Fruit fly (Drosophila melanogaster) whole organism, embryonic: Measurements from ENCODE around the gene BthD.

ENCODE experiments used
- Asciz ChIP-seq: fragments of 200-800 bp; sonication (Bioruptor generic); optimal IDR thresholded peaks from 2 replicates; lab custom pipeline; 2017; ENCODE audit warnings: missing biosample characterization, mild to moderate bottlenecking, missing genetic modification characterization, missing genetic modification reagents
- Bdp1 ChIP-seq: fragments of 200-800 bp; sonication (Bioruptor generic); optimal IDR thresholded peaks from 3 replicates; lab custom pipeline; 2016; ENCODE audit warnings: missing biosample characterization, missing genetic modification characterization
- CG10267 ChIP-seq: fragments of 200-800 bp; sonication (Bioruptor generic); optimal IDR thresholded peaks from 2 replicates; lab custom pipeline; 2018; ENCODE audit warnings: missing biosample characterization, mild to moderate bottlenecking, missing genetic modification characterization, moderate library complexity
- CG11093 ChIP-seq: fragments of 200-800 bp; sonication (Bioruptor generic); IDR thresholded peaks from 3 replicates; pipeline ENCODE4 v1.3.6; 2022; ENCODE audit warnings: missing biosample characterization, missing genetic modification characterization
- CG12236 ChIP-seq: fragments of 200-800 bp; sonication (Bioruptor generic); optimal IDR thresholded peaks from 2 replicates; lab custom pipeline; 2016; ENCODE audit warnings: missing biosample characterization, missing genetic modification characterization
- CG13296 ChIP-seq: fragments of 200-800 bp; sonication (Bioruptor generic); optimal IDR thresholded peaks from 3 replicates; lab custom pipeline; 2018; ENCODE audit warnings: missing biosample characterization, mild to moderate bottlenecking, missing genetic modification characterization
- CG14050 ChIP-seq: fragments of 200-800 bp; sonication (Bioruptor generic); IDR thresholded peaks from 3 replicates; pipeline ENCODE4 v1.3.6; 2022; ENCODE audit warnings: missing biosample characterization, missing genetic modification characterization
- CG14667 ChIP-seq: fragments of 200-800 bp; sonication (Bioruptor generic); IDR thresholded peaks from 2 replicates; pipeline ENCODE4 v1.3.6; 2022; ENCODE audit warnings: missing biosample characterization, missing genetic modification characterization
- CG1602 ChIP-seq: fragments of 200-800 bp; sonication (Bioruptor generic); optimal IDR thresholded peaks from 3 replicates; lab custom pipeline; 2016; ENCODE audit warnings: missing biosample characterization, missing genetic modification characterization
- CG2116 ChIP-seq: fragments of 200-800 bp; sonication (Bioruptor generic); optimal IDR thresholded peaks from 3 replicates; lab custom pipeline; 2018; ENCODE audit warnings: missing biosample characterization, mild to moderate bottlenecking, missing genetic modification characterization
- CG30403 ChIP-seq: fragments of 200-800 bp; sonication (Bioruptor generic); optimal IDR thresholded peaks from 3 replicates; lab custom pipeline; 2016; ENCODE audit warnings: missing biosample characterization, missing genetic modification characterization
- CG3163 ChIP-seq: fragments of 200-800 bp; sonication (Bioruptor generic); optimal IDR thresholded peaks from 3 replicates; lab custom pipeline; 2016; ENCODE audit warnings: missing biosample characterization, missing genetic modification characterization
- CG4328 ChIP-seq: fragments of 200-800 bp; sonication (Bioruptor generic); optimal IDR thresholded peaks from 3 replicates; lab custom pipeline; 2017; ENCODE audit warnings: missing biosample characterization, missing genetic modification reagents, missing genetic modification characterization
- CG6765 ChIP-seq: fragments of 200-800 bp; sonication (Bioruptor generic); optimal IDR thresholded peaks from 3 replicates; lab custom pipeline; 2017; ENCODE audit warnings: missing biosample characterization, mild to moderate bottlenecking, missing genetic modification characterization
- CG6854 ChIP-seq: fragments of 200-800 bp; sonication (Bioruptor generic); optimal IDR thresholded peaks from 3 replicates; lab custom pipeline; 2017; ENCODE audit warnings: missing biosample characterization, mild to moderate bottlenecking, missing genetic modification characterization
- CG7357 ChIP-seq: fragments of 200-800 bp; sonication (Bioruptor generic); IDR thresholded peaks from 3 replicates; pipeline ENCODE4 v1.3.6; 2022; ENCODE audit warnings: missing biosample characterization, missing genetic modification characterization
- CG7556 ChIP-seq: fragments of 200-800 bp; sonication (Bioruptor generic); optimal IDR thresholded peaks from 2 replicates; lab custom pipeline; 2017; ENCODE audit warnings: missing biosample characterization, mild to moderate bottlenecking, missing genetic modification characterization
- CG8944 ChIP-seq: fragments of 200-800 bp; sonication (Bioruptor generic); optimal IDR thresholded peaks from 3 replicates; lab custom pipeline; 2016; ENCODE audit warnings: missing biosample characterization, missing genetic modification characterization
- CG9817 ChIP-seq: fragments of 200-800 bp; sonication (Bioruptor generic); optimal IDR thresholded peaks from 2 replicates; lab custom pipeline; 2018; ENCODE audit warnings: missing biosample characterization, mild to moderate bottlenecking, missing genetic modification characterization, moderate library complexity
- Chrac-16 ChIP-seq: fragments of 200-800 bp; sonication (Bioruptor generic); optimal IDR thresholded peaks from 3 replicates; lab custom pipeline; 2016; ENCODE audit warnings: missing biosample characterization, missing genetic modification characterization
- D19B ChIP-seq: fragments of 200-800 bp; sonication (Bioruptor generic); optimal IDR thresholded peaks from 2 replicates; lab custom pipeline; 2017; ENCODE audit warnings: missing biosample characterization, mild to moderate bottlenecking, missing genetic modification characterization
- Drgx ChIP-seq: fragments of 200-800 bp; sonication (Bioruptor generic); IDR thresholded peaks from 2 replicates; pipeline ENCODE4 v1.3.6; 2022; ENCODE audit warnings: missing biosample characterization, missing genetic modification characterization
- NC2α ChIP-seq: fragments of 200-800 bp; sonication (Bioruptor generic); optimal IDR thresholded peaks from 2 replicates; lab custom pipeline; 2016; ENCODE audit warnings: missing biosample characterization, missing genetic modification characterization
- Neu2 ChIP-seq: fragments of 200-800 bp; sonication (Bioruptor generic); optimal IDR thresholded peaks from 3 replicates; lab custom pipeline; 2016; ENCODE audit warnings: missing biosample characterization, missing genetic modification characterization, borderline replicate concordance
- Oaz ChIP-seq: fragments of 200-800 bp; sonication (Bioruptor generic); IDR thresholded peaks from 2 replicates; pipeline ENCODE4 v1.3.6; 2022; ENCODE audit warnings: missing biosample characterization, missing genetic modification characterization
- ara ChIP-seq: fragments of 200-800 bp; sonication (Bioruptor generic); IDR thresholded peaks from 2 replicates; pipeline ENCODE4 v1.3.6; 2022; ENCODE audit warnings: missing biosample characterization, missing genetic modification characterization
- ase ChIP-seq: fragments of 200-800 bp; sonication (Bioruptor generic); IDR thresholded peaks from 3 replicates; pipeline ENCODE4 v1.3.6; 2022; ENCODE audit warnings: missing biosample characterization, missing genetic modification characterization
- br ChIP-seq: fragments of >200 bp; optimal IDR thresholded peaks from 2 replicates; lab custom pipeline; 2017
- cas ChIP-seq: fragments of 200-800 bp; sonication (Bioruptor generic); IDR thresholded peaks from 2 replicates; pipeline ENCODE4 v1.3.6; 2022; ENCODE audit warnings: missing biosample characterization, missing genetic modification characterization
- cato ChIP-seq: fragments of 200-800 bp; sonication (Bioruptor generic); optimal IDR thresholded peaks from 2 replicates; lab custom pipeline; 2016; ENCODE audit warnings: missing biosample characterization, missing genetic modification characterization, borderline replicate concordance
- chm ChIP-seq: fragments of 200-800 bp; sonication (Bioruptor generic); IDR thresholded peaks from 2 replicates; pipeline ENCODE4 v1.3.6; 2022; ENCODE audit warnings: missing biosample characterization, missing genetic modification characterization
- dm ChIP-seq: fragments of 200-800 bp; sonication (Bioruptor generic); optimal IDR thresholded peaks from 3 replicates; lab custom pipeline; 2016; ENCODE audit warnings: missing biosample characterization, missing genetic modification characterization
- ham ChIP-seq: fragments of 200-800 bp; sonication (Bioruptor generic); IDR thresholded peaks from 2 replicates; pipeline ENCODE4 v1.3.6; 2022; ENCODE audit warnings: missing biosample characterization, missing genetic modification characterization
- lab ChIP-seq: fragments of 200-800 bp; sonication (Bioruptor generic); optimal IDR thresholded peaks from 3 replicates; lab custom pipeline; 2017; ENCODE audit warnings: missing biosample characterization, missing genetic modification characterization, mild to moderate bottlenecking, moderate library complexity, missing genetic modification reagents
- mam ChIP-seq: fragments of 200-800 bp; sonication (Bioruptor generic); optimal IDR thresholded peaks from 3 replicates; lab custom pipeline; 2016; ENCODE audit warnings: missing biosample characterization, missing genetic modification characterization
- nom ChIP-seq: fragments of 200-800 bp; sonication (Bioruptor generic); optimal IDR thresholded peaks from 2 replicates; lab custom pipeline; 2017; ENCODE audit warnings: missing biosample characterization, missing genetic modification characterization, mild to moderate bottlenecking, moderate library complexity, missing genetic modification reagents
- pita ChIP-seq: fragments of 200-800 bp; sonication (Bioruptor generic); optimal IDR thresholded peaks from 2 replicates; lab custom pipeline; 2017; ENCODE audit warnings: missing biosample characterization, mild to moderate bottlenecking, missing genetic modification characterization
- psq ChIP-seq: fragments of 200-800 bp; sonication (Bioruptor generic); optimal IDR thresholded peaks from 2 replicates; lab custom pipeline; 2017; ENCODE audit warnings: missing biosample characterization, missing genetic modification characterization
- pum ChIP-seq: fragments of 200-800 bp; sonication (Bioruptor generic); optimal IDR thresholded peaks from 2 replicates; lab custom pipeline; 2016; ENCODE audit warnings: missing biosample characterization, missing genetic modification characterization
- pzg ChIP-seq: fragments of 200-800 bp; sonication (Bioruptor generic); optimal IDR thresholded peaks from 3 replicates; lab custom pipeline; 2018; ENCODE audit warnings: missing biosample characterization, mild to moderate bottlenecking, missing genetic modification characterization, moderate library complexity
- sc ChIP-seq, 3 experiments: fragments of >200 bp in 2 of 3; fragments of 200-800 bp in 1 of 3; sonication (Bioruptor generic) in 1 of 3; optimal IDR thresholded peaks; 2 replicates in 2 of 3; 3 replicates in 1 of 3; lab custom pipeline; 2017; ENCODE audit warnings: mild to moderate bottlenecking in 1 of 3, missing biosample characterization in 1 of 3, missing genetic modification characterization in 1 of 3, missing genetic modification reagents in 1 of 3
- sna ChIP-seq: fragments of 200-800 bp; sonication (Bioruptor generic); IDR thresholded peaks from 2 replicates; pipeline ENCODE4 v1.3.6; 2022; ENCODE audit warnings: missing biosample characterization, missing genetic modification characterization; ENCODE audit not compliant: partially characterized antibody
- sob ChIP-seq: fragments of 200-800 bp; sonication (Bioruptor generic); IDR thresholded peaks from 2 replicates; pipeline ENCODE4 v1.3.6; 2022; ENCODE audit warnings: missing biosample characterization, missing genetic modification characterization
- sr ChIP-seq: fragments of 200-800 bp; sonication (Bioruptor generic); IDR thresholded peaks from 3 replicates; pipeline ENCODE4 v1.3.6; 2022; ENCODE audit warnings: missing biosample characterization, missing genetic modification characterization
- trem ChIP-seq: fragments of 200-800 bp; optimal IDR thresholded peaks from 3 replicates; lab custom pipeline; 2019; ENCODE audit warnings: missing biosample characterization, mild to moderate bottlenecking, missing genetic modification characterization, moderate library complexity
- ttk ChIP-seq: fragments of 200-800 bp; sonication (Bioruptor generic); IDR thresholded peaks from 2 replicates; pipeline ENCODE4 v2.1.2; 2022; ENCODE audit warnings: missing biosample characterization, missing genetic modification characterization
- twi ChIP-seq: fragments of 200-800 bp; optimal IDR thresholded peaks from 2 replicates; lab custom pipeline; 2019; ENCODE audit warnings: missing biosample characterization, mild to moderate bottlenecking, missing genetic modification characterization, moderate library complexity
- vfl ChIP-seq: fragments of 200-800 bp; sonication (Bioruptor generic); optimal IDR thresholded peaks from 2 replicates; lab custom pipeline; 2016; ENCODE audit warnings: missing biosample characterization, missing genetic modification characterization
- wor ChIP-seq: fragments of 200-800 bp; sonication (Bioruptor generic); IDR thresholded peaks from 2 replicates; pipeline ENCODE4 v1.3.6; 2022; ENCODE audit warnings: missing biosample characterization, missing genetic modification characterization

The BthD gene

dm6 chrX:13625888-13626578, 14.1 kb downstream of the BthD start (continued):
- no peak for TF ChIP-seq CG12236 (GFP tag; lab: Kevin White, UChicago)
- no peak for TF ChIP-seq Chrac-16
- TF ChIP-seq lab (GFP tag; lab: Kevin White, UChicago), result peak; percentile 84
- peak; percentile 89 for TF ChIP-seq sr (GFP tag; lab: Robert Waterston, UW)
- TF ChIP-seq CG6765, result peak; percentile 52
- no peak for TF ChIP-seq vfl (GFP tag; lab: Kevin White, UChicago)
- TF ChIP-seq Asciz (GFP tag; lab: Kevin White, UChicago), result peak; percentile 49
- TF ChIP-seq CG4328, result peak; percentile 29
- TF ChIP-seq Drgx (GFP tag; lab: Robert Waterston, UW), result no peak
- no peak for TF ChIP-seq CG14667 (GFP tag; lab: Robert Waterston, UW)

DNA sequence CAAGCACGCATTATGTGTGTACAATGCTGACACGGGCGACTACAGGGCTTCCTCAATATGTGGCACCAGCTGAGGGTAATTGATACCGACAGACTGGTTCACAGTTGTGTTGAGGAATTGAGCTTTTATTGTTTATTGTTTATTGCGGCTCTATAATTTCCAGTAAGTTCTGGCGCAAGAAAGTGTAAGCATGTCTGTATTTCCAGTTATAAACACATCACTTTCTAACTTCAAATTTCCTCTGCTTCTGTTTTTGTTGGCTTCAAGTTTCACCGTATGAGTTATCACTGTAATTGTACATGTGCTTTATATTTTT, 14.6 kb downstream of the BthD start:
- TF ChIP-seq wor (GFP tag; lab: Robert Waterston, UW) (peak; percentile 69), CG3163 (GFP tag; lab: Kevin White, UChicago) (peak; percentile 65), twi (tag; lab: Kevin White, UChicago) (peak; percentile 46), cato (no peak), ase (GFP tag; lab: Robert Waterston, UW) (0 out of 3 replicates have a peak, but pooled peaks have one; percentile 60), ham (GFP tag; lab: Robert Waterston, UW) (peak; percentile 7; the same call in 1 of the 2 replicates), psq (GFP tag; lab: Kevin White, UChicago) (no peak), CG7556 (GFP tag; lab: Kevin White, UChicago) (peak; percentile 74), CG4328 (peak; percentile 74), CG9817 (peak; percentile 86), D19B (peak; percentile 70), pita (GFP tag; lab: Kevin White, UChicago) (no peak), CG30403 (GFP tag; lab: Kevin White, UChicago) (peak; percentile 76), Neu2 (GFP tag; lab: Kevin White, UChicago) (no peak), mam (GFP tag; lab: Kevin White, UChicago) (peak; percentile 83), nom (GFP tag; lab: Kevin White, UChicago) (no peak), NC2α (peak; percentile 9), dm (peak; percentile 80), br (lab: Kevin White, UChicago) (no peak), CG10267 (tag; lab: Kevin White, UChicago) (peak; percentile 43), cas (GFP tag; lab: Robert Waterston, UW) (no peak), CG8944 (GFP tag; lab: Kevin White, UChicago) (peak; percentile 84), ara (peak; percentile 34; the same call in 1 of the 2 replicates), pum (GFP tag; lab: Kevin White, UChicago) (peak; percentile 66), Oaz (GFP tag; lab: Robert Waterston, UW) (peak; percentile 55; the same call in 1 of the 2 replicates), sna (no peak), trem (tag; lab: Kevin White, UChicago) (peak; percentile 0), CG6854 (GFP tag; lab: Kevin White, UChicago) (peak; percentile 46), sob (GFP tag; lab: Robert Waterston, UW) (peak; percentile 75), CG1602 (GFP tag; lab: Kevin White, UChicago) (peak; percentile 58), sc (optimal IDR thresholded peaks at IDR 0.05; lab: Kevin White, UChicago) (no peak), sc (GFP tag; optimal IDR thresholded peaks at IDR 0.05; lab: Kevin White, UChicago) (peak; percentile 26), CG11093 (GFP tag; lab: Robert Waterston, UW) (0 out of 3 replicates have a peak, but pooled peaks have one; percentile 67), CG7357 (GFP tag; lab: Robert Waterston, UW) (peak; percentile 68; the same call in 2 of the 3 replicates), CG13296 (GFP tag; lab: Kevin White, UChicago) (peak; percentile 82), CG14050 (peak; percentile 59), CG2116 (GFP tag; lab: Kevin White, UChicago) (peak; percentile 30), pzg (GFP tag; lab: Kevin White, UChicago) (no peak), Bdp1 (GFP tag; lab: Kevin White, UChicago) (peak; percentile 54), ttk (GFP tag; lab: Robert Waterston, UW) (peak; percentile 45; the same call in 1 of the 2 replicates), chm (GFP tag; lab: Robert Waterston, UW) (peak; percentile 37)
